Fruit fly (Drosophila melanogaster) whole organism, embryonic: ENCODE data around the gene Cpr11B.
A peak's percentile ranks its signal among the peaks of the same experiment; 100 is the strongest.

ENCODE experiments used
- Abd-B ChIP-seq: fragments of 200-800 bp; sonication (Bioruptor generic); optimal IDR thresholded peaks from 2 replicates; lab custom pipeline; 2018; ENCODE audit warnings: missing biosample characterization, mild to moderate bottlenecking, missing genetic modification characterization, moderate library complexity
- Atf3 ChIP-seq: fragments of 200-800 bp; sonication (Bioruptor generic); optimal IDR thresholded peaks from 3 replicates; lab custom pipeline; 2016; ENCODE audit warnings: missing biosample characterization, missing genetic modification characterization
- CG10321 ChIP-seq: fragments of 200-800 bp; sonication (Bioruptor generic); IDR thresholded peaks from 2 replicates; pipeline ENCODE4 v1.3.6; 2022; ENCODE audit warnings: missing biosample characterization, missing genetic modification characterization
- CG10462 ChIP-seq: fragments of 200-800 bp; sonication (Bioruptor generic); optimal IDR thresholded peaks from 2 replicates; lab custom pipeline; 2016; ENCODE audit warnings: missing biosample characterization, missing genetic modification characterization
- CG10565 ChIP-seq: fragments of 200-800 bp; sonication (Bioruptor generic); optimal IDR thresholded peaks from 3 replicates; lab custom pipeline; 2016; ENCODE audit warnings: missing biosample characterization, mild to moderate bottlenecking, missing genetic modification characterization
- CG11398 ChIP-seq: fragments of 200-800 bp; sonication (Bioruptor generic); optimal IDR thresholded peaks from 2 replicates; lab custom pipeline; 2016; ENCODE audit warnings: missing biosample characterization, missing genetic modification characterization
- CG11504 ChIP-seq: fragments of 200-800 bp; sonication (Bioruptor generic); optimal IDR thresholded peaks from 3 replicates; lab custom pipeline; 2019; ENCODE audit warnings: missing biosample characterization, mild to moderate bottlenecking, missing genetic modification characterization, moderate library complexity
- CG12219 ChIP-seq: fragments of 200-800 bp; sonication (Bioruptor generic); optimal IDR thresholded peaks from 3 replicates; lab custom pipeline; 2018; ENCODE audit warnings: missing biosample characterization, mild to moderate bottlenecking, missing genetic modification characterization
- CG12391 ChIP-seq: fragments of 200-800 bp; sonication (Bioruptor generic); optimal IDR thresholded peaks from 3 replicates; lab custom pipeline; 2018; ENCODE audit warnings: missing biosample characterization, mild to moderate bottlenecking, missing genetic modification characterization, moderate library complexity
- CG16863 ChIP-seq: fragments of 200-800 bp; sonication (Bioruptor generic); optimal IDR thresholded peaks from 3 replicates; lab custom pipeline; 2016; ENCODE audit warnings: missing biosample characterization, missing genetic modification characterization
- CG17359 ChIP-seq: fragments of 200-800 bp; sonication (Bioruptor generic); optimal IDR thresholded peaks from 3 replicates; lab custom pipeline; 2018; ENCODE audit warnings: missing biosample characterization, mild to moderate bottlenecking, missing genetic modification characterization, moderate library complexity
- CG18619 ChIP-seq: fragments of 200-800 bp; sonication (Bioruptor generic); optimal IDR thresholded peaks from 3 replicates; lab custom pipeline; 2017; ENCODE audit warnings: missing biosample characterization, mild to moderate bottlenecking, missing genetic modification characterization
- CG2875 ChIP-seq: fragments of 200-800 bp; sonication (Bioruptor generic); optimal IDR thresholded peaks from 2 replicates; lab custom pipeline; 2017; ENCODE audit warnings: missing biosample characterization, mild to moderate bottlenecking, missing genetic modification characterization, missing genetic modification reagents
- CG30403 ChIP-seq: fragments of 200-800 bp; sonication (Bioruptor generic); optimal IDR thresholded peaks from 3 replicates; lab custom pipeline; 2016; ENCODE audit warnings: missing biosample characterization, missing genetic modification characterization
- CG30431 ChIP-seq: fragments of 200-800 bp; sonication (Bioruptor generic); optimal IDR thresholded peaks from 2 replicates; lab custom pipeline; 2017; ENCODE audit warnings: missing biosample characterization, missing genetic modification characterization
- CG33557 ChIP-seq: fragments of 200-800 bp; sonication (Bioruptor generic); optimal IDR thresholded peaks from 2 replicates; lab custom pipeline; 2019; ENCODE audit warnings: missing biosample characterization, mild to moderate bottlenecking, missing genetic modification characterization, moderate library complexity
- CG4707 ChIP-seq: fragments of 200-800 bp; sonication (Bioruptor generic); optimal IDR thresholded peaks from 2 replicates; lab custom pipeline; 2018; ENCODE audit warnings: missing biosample characterization, mild to moderate bottlenecking, missing genetic modification characterization, moderate library complexity
- CG6654 ChIP-seq: fragments of 200-800 bp; sonication (Bioruptor generic); optimal IDR thresholded peaks from 2 replicates; lab custom pipeline; 2017; ENCODE audit warnings: missing biosample characterization, mild to moderate bottlenecking, missing genetic modification characterization
- CG7786 ChIP-seq: fragments of 200-800 bp; sonication (Bioruptor generic); optimal IDR thresholded peaks from 2 replicates; lab custom pipeline; 2016; ENCODE audit warnings: missing biosample characterization, missing genetic modification characterization
- CkIIα-i1 ChIP-seq: fragments of 200-800 bp; sonication (Bioruptor generic); IDR thresholded peaks from 2 replicates; pipeline ENCODE4 v1.3.6; 2022; ENCODE audit warnings: missing biosample characterization, missing genetic modification characterization
- Dek ChIP-seq: fragments of 200-800 bp; sonication (Bioruptor generic); optimal IDR thresholded peaks from 3 replicates; lab custom pipeline; 2019; ENCODE audit warnings: missing biosample characterization, mild to moderate bottlenecking, missing genetic modification characterization, moderate library complexity
- Dip2 ChIP-seq: fragments of 200-800 bp; sonication (Bioruptor generic); IDR thresholded peaks from 2 replicates; pipeline ENCODE4 v1.3.6; 2022; ENCODE audit warnings: missing biosample characterization, missing genetic modification characterization
- Ets65A ChIP-seq: fragments of 200-800 bp; sonication (Bioruptor generic); peaks from one replicate; lab custom pipeline; 2016; ENCODE audit warnings: missing biosample characterization, missing genetic modification characterization
- Fer1 ChIP-seq: fragments of 200-800 bp; sonication (Bioruptor generic); optimal IDR thresholded peaks from 2 replicates; lab custom pipeline; 2017; ENCODE audit warnings: missing biosample characterization, mild to moderate bottlenecking, missing genetic modification characterization
- Fer3 ChIP-seq: fragments of 200-800 bp; sonication (Bioruptor generic); optimal IDR thresholded peaks from 2 replicates; lab custom pipeline; 2018; ENCODE audit warnings: missing biosample characterization, mild to moderate bottlenecking, missing genetic modification characterization, moderate library complexity
- HLH54F ChIP-seq: fragments of 200-800 bp; sonication (Bioruptor generic); optimal IDR thresholded peaks from 3 replicates; lab custom pipeline; 2016; ENCODE audit warnings: missing biosample characterization, missing genetic modification characterization
- Hr3 ChIP-seq: fragments of 200-800 bp; sonication (Bioruptor generic); optimal IDR thresholded peaks from 3 replicates; lab custom pipeline; 2016; ENCODE audit warnings: missing biosample characterization, missing genetic modification characterization
- NfI ChIP-seq: fragments of 200-800 bp; sonication (Bioruptor generic); optimal IDR thresholded peaks from 3 replicates; lab custom pipeline; 2018; ENCODE audit warnings: missing biosample characterization, mild to moderate bottlenecking, missing genetic modification characterization, moderate library complexity
- Oli ChIP-seq: fragments of 200-800 bp; sonication (Bioruptor generic); optimal IDR thresholded peaks from 2 replicates; lab custom pipeline; 2018; ENCODE audit warnings: missing biosample characterization, mild to moderate bottlenecking, missing genetic modification characterization, moderate library complexity
- Side ChIP-seq: fragments of 200-800 bp; sonication (Bioruptor generic); optimal IDR thresholded peaks from 2 replicates; lab custom pipeline; 2016; ENCODE audit warnings: missing biosample characterization, missing genetic modification characterization
- Sin3A ChIP-seq: fragments of >200 bp; optimal IDR thresholded peaks from 2 replicates; lab custom pipeline; 2018
- YL-1 ChIP-seq: fragments of 200-800 bp; sonication (Bioruptor generic); optimal IDR thresholded peaks from 3 replicates; lab custom pipeline; 2017; ENCODE audit warnings: missing biosample characterization, mild to moderate bottlenecking, missing genetic modification characterization
- cad ChIP-seq: fragments of >200 bp; optimal IDR thresholded peaks from 2 replicates; lab custom pipeline; 2017; ENCODE audit warnings: missing biosample characterization, missing genetic modification characterization
- cg ChIP-seq: fragments of 200-800 bp; sonication (Bioruptor generic); optimal IDR thresholded peaks from 3 replicates; lab custom pipeline; 2019; ENCODE audit warnings: missing biosample characterization, mild to moderate bottlenecking, missing genetic modification characterization, moderate library complexity
- corto ChIP-seq: fragments of 200-800 bp; sonication (Bioruptor generic); optimal IDR thresholded peaks from 2 replicates; lab custom pipeline; 2016; ENCODE audit warnings: missing biosample characterization, mild to moderate bottlenecking, missing genetic modification characterization, moderate library complexity
- dm ChIP-seq: fragments of 200-800 bp; sonication (Bioruptor generic); optimal IDR thresholded peaks from 3 replicates; lab custom pipeline; 2016; ENCODE audit warnings: missing biosample characterization, missing genetic modification characterization
- ewg ChIP-seq: fragments of 200-800 bp; sonication (Bioruptor generic); optimal IDR thresholded peaks from 3 replicates; lab custom pipeline; 2017; ENCODE audit warnings: mild to moderate bottlenecking, missing biosample characterization, missing genetic modification reagents, missing genetic modification characterization
- gcm ChIP-seq: fragments of 200-800 bp; sonication (Bioruptor generic); optimal IDR thresholded peaks from 2 replicates; lab custom pipeline; 2019; ENCODE audit warnings: missing biosample characterization, mild to moderate bottlenecking, missing genetic modification characterization, moderate library complexity
- grn ChIP-seq: fragments of 200-800 bp; sonication (Bioruptor generic); optimal IDR thresholded peaks from 3 replicates; lab custom pipeline; 2017; ENCODE audit warnings: missing biosample characterization, missing genetic modification characterization
- kay ChIP-seq: fragments of 200-800 bp; sonication (Bioruptor generic); optimal IDR thresholded peaks from 2 replicates; lab custom pipeline; 2016; ENCODE audit warnings: missing biosample characterization, missing genetic modification characterization
- luna ChIP-seq: fragments of 200-800 bp; sonication (Bioruptor generic); optimal IDR thresholded peaks from 2 replicates; lab custom pipeline; 2016; ENCODE audit warnings: missing biosample characterization, missing genetic modification characterization
- mld ChIP-seq: fragments of 200-800 bp; sonication (Bioruptor generic); IDR thresholded peaks from 3 replicates; pipeline ENCODE4 v1.3.6; 2022; ENCODE audit warnings: missing biosample characterization, missing genetic modification characterization; ENCODE audit not compliant: partially characterized antibody
- nom ChIP-seq: fragments of 200-800 bp; sonication (Bioruptor generic); optimal IDR thresholded peaks from 2 replicates; lab custom pipeline; 2017; ENCODE audit warnings: missing biosample characterization, missing genetic modification characterization, mild to moderate bottlenecking, moderate library complexity, missing genetic modification reagents
- otp ChIP-seq: fragments of 200-800 bp; sonication (Bioruptor generic); IDR thresholded peaks from 3 replicates; pipeline ENCODE4, ENCODE4 v1.3.6; 2022; ENCODE audit warnings: missing biosample characterization, missing genetic modification characterization
- pan ChIP-seq, 4 experiments: fragments of >200 bp in 3 of 4; fragments of 200-800 bp in 1 of 4; sonication (Bioruptor generic) in 1 of 4; optimal IDR thresholded peaks in 3 of 4; IDR thresholded peaks in 1 of 4; 2 replicates each; pipeline versions ENCODE4 v1.3.6 to Lab custom; 2017 to 2022; ENCODE audit warnings: missing biosample characterization in 2 of 4, missing genetic modification characterization in 2 of 4, mixed read lengths in 1 of 4
- pfk ChIP-seq: fragments of 200-800 bp; sonication (Bioruptor generic); optimal IDR thresholded peaks from 2 replicates; lab custom pipeline; 2018; ENCODE audit warnings: missing biosample characterization, mild to moderate bottlenecking, missing genetic modification characterization, moderate library complexity
- sima ChIP-seq: fragments of 200-800 bp; sonication (Bioruptor generic); optimal IDR thresholded peaks from 2 replicates; lab custom pipeline; 2016; ENCODE audit warnings: missing biosample characterization, missing genetic modification characterization
- twi ChIP-seq: fragments of 200-800 bp; optimal IDR thresholded peaks from 2 replicates; lab custom pipeline; 2019; ENCODE audit warnings: missing biosample characterization, mild to moderate bottlenecking, missing genetic modification characterization, moderate library complexity
- vfl ChIP-seq: fragments of 200-800 bp; sonication (Bioruptor generic); optimal IDR thresholded peaks from 2 replicates; lab custom pipeline; 2016; ENCODE audit warnings: missing biosample characterization, missing genetic modification characterization
- vnd ChIP-seq: fragments of 200-800 bp; sonication (Bioruptor generic); IDR thresholded peaks from 3 replicates; pipeline ENCODE4 v1.3.6; 2022; ENCODE audit warnings: missing biosample characterization, missing genetic modification characterization; ENCODE audit not compliant: partially characterized antibody

Gene Cpr11B

dm6 chrX:12575827-12576408 lies 23.0 kb downstream of the Cpr11B start (continued):
- TF ChIP-seq CG12391 (tag; lab: Kevin White, UChicago) (peak; percentile 68), Fer1 (GFP tag; lab: Kevin White, UChicago) (no peak), grn (GFP tag; lab: Kevin White, UChicago) (no peak), pan (optimal IDR thresholded peaks at IDR 0.05; lab: Kevin White, UChicago) (no peak), pan (GFP tag; optimal IDR thresholded peaks at IDR 0.05 in 1 of 2, IDR thresholded peaks at IDR 0.05 in 1 of 2) (peak in 1 of 2 experiments; percentile 48), kay (GFP tag; lab: Kevin White, UChicago) (peak; percentile 32), CG10565 (GFP tag; lab: Kevin White, UChicago) (no peak), dm (no peak), CG11398 (GFP tag; lab: Kevin White, UChicago) (no peak), CG11504 (tag; lab: Kevin White, UChicago) (peak; percentile 70), CG30431 (GFP tag; lab: Kevin White, UChicago) (peak; percentile 61), Dip2 (GFP tag; lab: Robert Waterston, UW) (no peak), nom (GFP tag; lab: Kevin White, UChicago) (peak; percentile 49), Ets65A (GFP tag; lab: Kevin White, UChicago) (peak; percentile 20), CG12219 (GFP tag; lab: Kevin White, UChicago) (peak; percentile 54), CG4707 (GFP tag; lab: Kevin White, UChicago) (peak; percentile 77), cad (GFP tag; lab: Kevin White, UChicago) (no peak), gcm (GFP tag; lab: Kevin White, UChicago) (peak; percentile 78), CG6654 (GFP tag; lab: Kevin White, UChicago) (peak; percentile 44), CG7786 (no peak), CG17359 (tag; lab: Kevin White, UChicago) (peak; percentile 57), pfk (GFP tag; lab: Kevin White, UChicago) (peak; percentile 44), CG10462 (GFP tag; lab: Kevin White, UChicago) (peak; percentile 42), otp (GFP tag; lab: Robert Waterston, UW) (peak; percentile 62; the same call in 1 of the 3 replicates), CG18619 (GFP tag; lab: Kevin White, UChicago) (peak; percentile 52), Oli (tag; lab: Kevin White, UChicago) (peak; percentile 78), Dek (tag; lab: Kevin White, UChicago) (no peak), mld (GFP tag; lab: Robert Waterston, UW) (no peak), Fer3 (tag; lab: Kevin White, UChicago) (no peak), YL-1 (GFP tag; lab: Kevin White, UChicago) (no peak), CG33557 (peak; percentile 83), NfI (GFP tag; lab: Kevin White, UChicago) (no peak), CG10321 (GFP tag; lab: Robert Waterston, UW) (peak; percentile 78), cg (GFP tag; lab: Kevin White, UChicago) (peak; percentile 31), HLH54F (GFP tag; lab: Kevin White, UChicago) (peak; percentile 15), CG30403 (GFP tag; lab: Kevin White, UChicago) (peak; percentile 68), vnd (no peak), CkIIα-i1 (GFP tag; lab: Robert Waterston, UW) (no peak), CG16863 (GFP tag; lab: Kevin White, UChicago) (peak; percentile 59), Sin3A (lab: Kevin White, UChicago) (no peak), twi (tag; lab: Kevin White, UChicago) (peak; percentile 64), Hr3 (GFP tag; lab: Kevin White, UChicago) (peak; percentile 68), vfl (no peak), luna (no peak), Abd-B (GFP tag; lab: Kevin White, UChicago) (peak; percentile 43), Side (GFP tag; lab: Kevin White, UChicago) (no peak), ewg (GFP tag; lab: Kevin White, UChicago) (peak; percentile 58), sima (no peak), CG2875 (GFP tag; lab: Kevin White, UChicago) (peak; percentile 76), Atf3 (GFP tag; lab: Kevin White, UChicago) (peak; percentile 33), corto (GFP tag; lab: Kevin White, UChicago) (peak; percentile 27)
